Fruit fly (Drosophila melanogaster) whole organism, embryonic: ENCODE measurements around the gene Nos.

ENCODE experiments used
- Antp ChIP-seq: fragments of 200-800 bp; sonication (Bioruptor generic); optimal IDR thresholded peaks from 3 replicates; lab custom pipeline; 2016; ENCODE audit warnings: missing biosample characterization, missing genetic modification characterization
- BtbVII ChIP-seq: fragments of 200-800 bp; sonication (Bioruptor generic); optimal IDR thresholded peaks from 3 replicates; lab custom pipeline; 2017; ENCODE audit warnings: missing biosample characterization, mild to moderate bottlenecking, missing genetic modification characterization
- CG10979 ChIP-seq: fragments of 200-800 bp; sonication (Bioruptor generic); optimal IDR thresholded peaks from 2 replicates; lab custom pipeline; 2018; ENCODE audit warnings: missing biosample characterization, mild to moderate bottlenecking, missing genetic modification characterization, moderate library complexity
- CG11247 ChIP-seq: fragments of 200-800 bp; sonication (Bioruptor generic); IDR thresholded peaks from 2 replicates; pipeline ENCODE4 v1.3.6; 2022; ENCODE audit warnings: missing biosample characterization, missing genetic modification characterization
- CG12155 ChIP-seq: fragments of 200-800 bp; sonication (Bioruptor generic); optimal IDR thresholded peaks from 3 replicates; lab custom pipeline; 2016; ENCODE audit warnings: missing biosample characterization, missing genetic modification characterization
- CG13775 ChIP-seq: fragments of 200-800 bp; sonication (Bioruptor generic); optimal IDR thresholded peaks from 3 replicates; lab custom pipeline; 2017; ENCODE audit warnings: missing biosample characterization, mild to moderate bottlenecking, missing genetic modification characterization
- CG14441 ChIP-seq: fragments of 200-800 bp; sonication (Bioruptor generic); IDR thresholded peaks from 2 replicates; pipeline ENCODE4 v1.3.6; 2022; ENCODE audit warnings: missing biosample characterization, missing genetic modification characterization
- CG16813 ChIP-seq: fragments of 200-800 bp; sonication (Bioruptor generic); IDR thresholded peaks from 3 replicates; pipeline ENCODE4 v1.3.6; 2022; ENCODE audit warnings: missing biosample characterization, missing genetic modification characterization; ENCODE audit not compliant: partially characterized antibody
- CG16863 ChIP-seq: fragments of 200-800 bp; sonication (Bioruptor generic); optimal IDR thresholded peaks from 3 replicates; lab custom pipeline; 2016; ENCODE audit warnings: missing biosample characterization, missing genetic modification characterization
- CG17186 ChIP-seq: fragments of 200-800 bp; sonication (Bioruptor generic); optimal IDR thresholded peaks from 3 replicates; lab custom pipeline; 2017; ENCODE audit warnings: missing biosample characterization, missing genetic modification reagents, missing genetic modification characterization
- CG17829 ChIP-seq: fragments of 200-800 bp; optimal IDR thresholded peaks from 2 replicates; lab custom pipeline; 2019; ENCODE audit warnings: missing biosample characterization, mild to moderate bottlenecking, missing genetic modification characterization, moderate library complexity
- CG1832 ChIP-seq: fragments of 200-800 bp; sonication (Bioruptor generic); optimal IDR thresholded peaks from 2 replicates; lab custom pipeline; 2017; ENCODE audit warnings: missing biosample characterization, mild to moderate bottlenecking, missing genetic modification characterization, inconsistent platforms
- CG2712 ChIP-seq: fragments of 200-800 bp; optimal IDR thresholded peaks from 3 replicates; lab custom pipeline; 2019; ENCODE audit warnings: missing biosample characterization, mild to moderate bottlenecking, missing genetic modification characterization, moderate library complexity
- CG3847 ChIP-seq: fragments of 200-800 bp; sonication (Bioruptor generic); IDR thresholded peaks from 2 replicates; pipeline ENCODE4 v1.3.6; 2022; ENCODE audit warnings: missing biosample characterization, missing genetic modification characterization
- CG6272 ChIP-seq: fragments of 200-800 bp; sonication (Bioruptor generic); IDR thresholded peaks from 2 replicates; pipeline ENCODE4 v1.3.6; 2022; ENCODE audit warnings: missing biosample characterization, missing genetic modification characterization
- CG8290 ChIP-seq, 3 experiments: fragments of 200-800 bp; sonication (Bioruptor generic); optimal IDR thresholded peaks; 2 replicates each; lab custom pipeline; 2016 to 2019; ENCODE audit warnings: missing biosample characterization in 3 of 3, missing genetic modification characterization in 3 of 3, mild to moderate bottlenecking in 2 of 3, moderate library complexity in 1 of 3
- CG9797 ChIP-seq: fragments of 200-800 bp; sonication (Bioruptor generic); optimal IDR thresholded peaks from 3 replicates; lab custom pipeline; 2018; ENCODE audit warnings: missing biosample characterization, mild to moderate bottlenecking, missing genetic modification characterization
- CG9932 ChIP-seq: fragments of 200-800 bp; sonication (Bioruptor generic); IDR thresholded peaks from 2 replicates; pipeline ENCODE4 v1.3.6; 2022; ENCODE audit warnings: missing biosample characterization, missing genetic modification characterization
- Camta ChIP-seq: fragments of 200-800 bp; sonication (Bioruptor generic); optimal IDR thresholded peaks from 2 replicates; lab custom pipeline; 2016; ENCODE audit warnings: missing biosample characterization, missing genetic modification characterization
- D19A ChIP-seq: fragments of 200-800 bp; optimal IDR thresholded peaks from 3 replicates; lab custom pipeline; 2019; ENCODE audit warnings: missing biosample characterization, mild to moderate bottlenecking, missing genetic modification characterization, moderate library complexity
- Dad ChIP-seq: fragments of 200-800 bp; sonication (Bioruptor generic); optimal IDR thresholded peaks from 3 replicates; lab custom pipeline; 2016; ENCODE audit warnings: missing biosample characterization, missing genetic modification characterization
- MESR4 ChIP-seq: fragments of 200-800 bp; sonication (Bioruptor generic); optimal IDR thresholded peaks from 2 replicates; lab custom pipeline; 2018; ENCODE audit warnings: missing biosample characterization, mild to moderate bottlenecking, missing genetic modification characterization, moderate library complexity
- PHDP ChIP-seq: fragments of 200-800 bp; sonication (Bioruptor generic); optimal IDR thresholded peaks from 3 replicates; lab custom pipeline; 2018; ENCODE audit warnings: missing biosample characterization, mild to moderate bottlenecking, missing genetic modification characterization, moderate library complexity
- Pdp1 ChIP-seq, 2 experiments: fragments of 200-800 bp; sonication (Bioruptor generic); optimal IDR thresholded peaks; 3 replicates each; lab custom pipeline; 2016; ENCODE audit warnings: missing biosample characterization in 2 of 2, missing genetic modification characterization in 2 of 2, mild to moderate bottlenecking in 1 of 2, moderate library complexity in 1 of 2
- Ptx1 ChIP-seq: fragments of 200-800 bp; sonication (Bioruptor generic); IDR thresholded peaks from 2 replicates; pipeline ENCODE4 v1.3.6; 2022; ENCODE audit warnings: missing biosample characterization, missing genetic modification characterization
- Sin3A ChIP-seq: fragments of >200 bp; optimal IDR thresholded peaks from 2 replicates; lab custom pipeline; 2018
- Spps ChIP-seq: fragments of 200-800 bp; sonication (Bioruptor generic); optimal IDR thresholded peaks from 2 replicates; lab custom pipeline; 2018; ENCODE audit warnings: missing biosample characterization, mild to moderate bottlenecking, missing genetic modification characterization
- YL-1 ChIP-seq: fragments of 200-800 bp; sonication (Bioruptor generic); optimal IDR thresholded peaks from 3 replicates; lab custom pipeline; 2017; ENCODE audit warnings: missing biosample characterization, mild to moderate bottlenecking, missing genetic modification characterization
- ac ChIP-seq: fragments of 200-800 bp; sonication (Bioruptor generic); optimal IDR thresholded peaks from 3 replicates; lab custom pipeline; 2017; ENCODE audit warnings: missing biosample characterization, mild to moderate bottlenecking, missing genetic modification characterization
- bab2 ChIP-seq: fragments of 200-800 bp; sonication (Bioruptor generic); optimal IDR thresholded peaks from 2 replicates; lab custom pipeline; 2016; ENCODE audit warnings: missing biosample characterization, missing genetic modification characterization
- bbx ChIP-seq: fragments of 200-800 bp; sonication (Bioruptor generic); IDR thresholded peaks from 2 replicates; pipeline ENCODE4 v1.3.6; 2022; ENCODE audit warnings: missing biosample characterization, missing genetic modification characterization; ENCODE audit not compliant: partially characterized antibody
- dati ChIP-seq: fragments of 200-800 bp; sonication (Bioruptor generic); IDR thresholded peaks from 2 replicates; pipeline ENCODE4 v1.3.6; 2022; ENCODE audit warnings: missing biosample characterization, missing genetic modification characterization
- eyg ChIP-seq: fragments of 200-800 bp; sonication (Bioruptor generic); optimal IDR thresholded peaks from 3 replicates; lab custom pipeline; 2016; ENCODE audit warnings: missing biosample characterization, missing genetic modification characterization
- fru ChIP-seq: fragments of >200 bp; optimal IDR thresholded peaks from 2 replicates; lab custom pipeline; 2017
- ftz-f1 ChIP-seq: fragments of 200-800 bp; sonication (Bioruptor generic); optimal IDR thresholded peaks from 2 replicates; lab custom pipeline; 2016; ENCODE audit warnings: missing biosample characterization, missing genetic modification characterization
- fu2 ChIP-seq: fragments of 200-800 bp; sonication (Bioruptor generic); optimal IDR thresholded peaks from 2 replicates; lab custom pipeline; 2016; ENCODE audit warnings: missing biosample characterization, missing genetic modification characterization
- gro ChIP-seq: fragments of 200-800 bp; sonication (Bioruptor generic); optimal IDR thresholded peaks from 2 replicates; lab custom pipeline; 2016; ENCODE audit warnings: missing biosample characterization, missing genetic modification characterization
- ind ChIP-seq: fragments of 200-800 bp; sonication (Bioruptor generic); optimal IDR thresholded peaks from 3 replicates; lab custom pipeline; 2016; ENCODE audit warnings: missing biosample characterization, missing genetic modification characterization
- inv ChIP-seq: fragments of 200-800 bp; sonication (Bioruptor generic); IDR thresholded peaks from 2 replicates; pipeline ENCODE4 v1.3.6; 2022; ENCODE audit warnings: missing biosample characterization, missing genetic modification characterization; ENCODE audit not compliant: partially characterized antibody
- ken ChIP-seq: fragments of 200-800 bp; sonication (Bioruptor generic); IDR thresholded peaks from 3 replicates; pipeline ENCODE4 v1.3.6; 2022; ENCODE audit warnings: missing biosample characterization, missing genetic modification characterization
- mam ChIP-seq: fragments of 200-800 bp; sonication (Bioruptor generic); optimal IDR thresholded peaks from 3 replicates; lab custom pipeline; 2016; ENCODE audit warnings: missing biosample characterization, missing genetic modification characterization
- pum ChIP-seq: fragments of 200-800 bp; sonication (Bioruptor generic); optimal IDR thresholded peaks from 2 replicates; lab custom pipeline; 2016; ENCODE audit warnings: missing biosample characterization, missing genetic modification characterization
- repo ChIP-seq: fragments of 200-800 bp; sonication (Bioruptor generic); optimal IDR thresholded peaks from 2 replicates; lab custom pipeline; 2016; ENCODE audit warnings: missing biosample characterization, missing genetic modification characterization
- slbo ChIP-seq: fragments of 200-800 bp; sonication (Bioruptor generic); IDR thresholded peaks from 2 replicates; pipeline ENCODE4 v1.3.6; 2022; ENCODE audit warnings: missing biosample characterization, missing genetic modification characterization
- sna ChIP-seq: fragments of 200-800 bp; sonication (Bioruptor generic); IDR thresholded peaks from 2 replicates; pipeline ENCODE4 v1.3.6; 2022; ENCODE audit warnings: missing biosample characterization, missing genetic modification characterization; ENCODE audit not compliant: partially characterized antibody
- sqz ChIP-seq: fragments of 200-800 bp; sonication (Bioruptor generic); optimal IDR thresholded peaks from 3 replicates; lab custom pipeline; 2018; ENCODE audit warnings: missing biosample characterization, mild to moderate bottlenecking, missing genetic modification characterization
- stwl ChIP-seq: fragments of 200-800 bp; sonication (Bioruptor generic); optimal IDR thresholded peaks from 3 replicates; lab custom pipeline; 2018; ENCODE audit warnings: missing biosample characterization, mild to moderate bottlenecking, missing genetic modification characterization, moderate library complexity
- tna ChIP-seq: fragments of 200-800 bp; sonication (Bioruptor generic); IDR thresholded peaks from 2 replicates; pipeline ENCODE4 v1.3.6; 2022; ENCODE audit warnings: missing biosample characterization, missing genetic modification characterization; ENCODE audit not compliant: partially characterized antibody
- trem ChIP-seq: fragments of 200-800 bp; optimal IDR thresholded peaks from 3 replicates; lab custom pipeline; 2019; ENCODE audit warnings: missing biosample characterization, mild to moderate bottlenecking, missing genetic modification characterization, moderate library complexity
- zfh2 ChIP-seq: fragments of 200-800 bp; sonication (Bioruptor generic); optimal IDR thresholded peaks from 2 replicates; lab custom pipeline; 2016; ENCODE audit warnings: missing biosample characterization, missing genetic modification characterization

The Nos gene

DNA sequence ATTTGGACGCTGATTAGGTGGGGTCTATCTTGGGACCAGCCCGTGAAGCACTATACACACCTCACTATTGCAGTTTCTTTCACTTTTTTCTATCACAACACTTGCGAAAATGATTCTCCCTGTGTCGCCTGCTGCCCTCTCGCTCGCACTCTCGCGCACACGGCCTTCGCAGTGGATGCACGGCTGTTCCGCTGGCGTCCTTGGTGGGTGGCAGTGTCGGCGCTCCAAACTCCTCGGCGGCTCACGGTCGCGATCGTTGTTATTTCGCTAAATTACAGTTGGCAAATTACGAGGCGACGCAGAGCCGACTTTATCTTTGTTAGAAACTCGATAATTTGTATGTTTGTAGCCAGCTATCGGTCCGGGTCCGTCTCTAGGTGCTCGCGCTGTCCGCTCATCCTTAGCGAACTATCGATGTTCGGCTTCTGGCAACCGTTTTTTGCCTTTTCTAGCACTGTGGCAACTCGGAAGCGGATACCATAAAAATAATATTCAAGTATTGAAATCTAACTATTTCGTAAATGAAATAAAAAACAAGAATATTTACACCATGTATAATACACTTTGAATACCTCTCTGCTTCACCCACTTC is 69.6 kb downstream of the Nos start, which contains the start of gene Ubc2 (continued):
- no peak for TF ChIP-seq ac (GFP tag; lab: Kevin White, UChicago)
- TF ChIP-seq BtbVII (GFP tag; lab: Kevin White, UChicago), result no peak
- TF ChIP-seq ind (GFP tag; lab: Kevin White, UChicago), result no peak
- peak; percentile 7 for TF ChIP-seq bab2
- TF ChIP-seq repo, result no peak
- peak; percentile 17 for TF ChIP-seq CG8290 (GFP tag; optimal IDR thresholded peaks at IDR 0.05; lab: Kevin White, UChicago)
- TF ChIP-seq CG8290 (tag; optimal IDR thresholded peaks at IDR 0.05; lab: Kevin White, UChicago), result no peak
- TF ChIP-seq D19A (tag; lab: Kevin White, UChicago), result no peak
- TF ChIP-seq pum (GFP tag; lab: Kevin White, UChicago), result peak; percentile 13
- TF ChIP-seq slbo (GFP tag; lab: Robert Waterston, UW), result peak; percentile 50
- peak; percentile 80 for TF ChIP-seq ftz-f1 (GFP tag; lab: Kevin White, UChicago)
- peak in 1 of 2 experiments; percentile 41 for TF ChIP-seq Pdp1 (GFP tag; optimal IDR thresholded peaks at IDR 0.05; lab: Kevin White, UChicago)
- peak; percentile 29 for TF ChIP-seq Ptx1 (GFP tag; lab: Robert Waterston, UW)
- TF ChIP-seq Dad (GFP tag; lab: Kevin White, UChicago), result peak; percentile 29
- TF ChIP-seq trem (tag; lab: Kevin White, UChicago), result peak; percentile 47
- no peak for TF ChIP-seq dati (GFP tag; lab: Robert Waterston, UW)
- TF ChIP-seq CG17829 (tag; lab: Kevin White, UChicago), result peak; percentile 43
- TF ChIP-seq CG10979 (tag; lab: Kevin White, UChicago), result peak; percentile 10
- TF ChIP-seq fru (lab: Kevin White, UChicago), result no peak
- 0 out of 2 replicates have a peak, but pooled peaks have one; percentile 24 for TF ChIP-seq CG14441 (GFP tag; lab: Robert Waterston, UW)
- TF ChIP-seq inv, result peak; percentile 65; the same call in 1 of the 2 replicates
- peak; percentile 31; the same call in 1 of the 2 replicates for TF ChIP-seq CG6272 (GFP tag; lab: Robert Waterston, UW)
- TF ChIP-seq ken, result 0 out of 3 replicates have a peak, but pooled peaks have one; percentile 23
- peak; percentile 29 for TF ChIP-seq PHDP (tag; lab: Kevin White, UChicago)
- peak; percentile 5 for TF ChIP-seq fu2 (GFP tag; lab: Kevin White, UChicago)
- peak; percentile 78 for TF ChIP-seq CG17186
- TF ChIP-seq CG1832, result peak; percentile 73
- no peak for TF ChIP-seq CG16863 (GFP tag; lab: Kevin White, UChicago)
- TF ChIP-seq eyg (GFP tag; lab: Kevin White, UChicago), result peak; percentile 15
- TF ChIP-seq CG2712 (tag; lab: Kevin White, UChicago), result peak; percentile 37
- TF ChIP-seq Sin3A (lab: Kevin White, UChicago), result peak; percentile 40
- peak; percentile 68 for TF ChIP-seq CG9932 (GFP tag; lab: Robert Waterston, UW)
- peak; percentile 79 for TF ChIP-seq sna (GFP tag; lab: Robert Waterston, UW)
- peak; percentile 40 for TF ChIP-seq CG9797 (GFP tag; lab: Kevin White, UChicago)
- TF ChIP-seq Camta, result peak; percentile 12
- TF ChIP-seq CG12155 (GFP tag; lab: Kevin White, UChicago), result peak; percentile 15
- peak; percentile 31 for TF ChIP-seq gro (GFP tag; lab: Kevin White, UChicago)
- peak; percentile 40 for TF ChIP-seq CG3847 (GFP tag; lab: Robert Waterston, UW)
- TF ChIP-seq CG16813, result peak; percentile 83
- no peak for TF ChIP-seq CG11247
- TF ChIP-seq bbx (GFP tag; lab: Robert Waterston, UW), result peak; percentile 79
- TF ChIP-seq Antp, result peak; percentile 44
- TF ChIP-seq stwl (tag; lab: Kevin White, UChicago), result peak; percentile 95
- peak; percentile 54 for TF ChIP-seq MESR4
- TF ChIP-seq sqz, result peak; percentile 14
- peak; percentile 19 for TF ChIP-seq zfh2
- no peak for TF ChIP-seq Spps (tag; lab: Kevin White, UChicago)
- TF ChIP-seq mam, result peak; percentile 43
- TF ChIP-seq YL-1 (GFP tag; lab: Kevin White, UChicago), result peak; percentile 54
- TF ChIP-seq CG13775 (GFP tag; lab: Kevin White, UChicago), result peak; percentile 6
- TF ChIP-seq tna, result peak; percentile 75
